Worm (Caenorhabditis elegans): ENCODE results near the gene mtl-2.
"Not testable (repeated sequence)": the region's sequence is repeated elsewhere in the genome, so short reads cannot be mapped to it uniquely, and the experiment has no call there.

The mtl-2 gene

DNA sequence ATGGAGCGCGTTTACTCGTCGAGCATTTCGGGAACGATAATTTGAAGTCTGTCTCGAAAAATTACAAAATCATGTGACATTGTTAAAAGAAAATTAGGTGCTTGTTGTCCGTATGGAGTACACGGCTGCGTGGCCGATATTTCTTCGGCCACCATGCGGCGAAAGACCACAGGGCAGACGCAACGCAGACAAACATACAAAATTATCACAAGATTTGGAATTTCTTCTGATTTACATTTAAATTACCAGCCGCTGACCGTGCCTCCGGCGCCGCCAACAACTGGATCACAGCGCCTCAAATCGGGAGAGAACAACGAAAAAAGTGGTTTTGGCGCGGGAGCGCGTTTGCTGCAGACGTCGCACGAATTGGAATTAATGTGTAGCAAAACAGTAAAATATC, 36.6 kb upstream of the mtl-2 start (continued):
- TF ChIP-seq hrde-1 (tag; optimal IDR thresholded peaks at IDR 0.05; ENCODE audit: borderline replicate concordance) (peak; percentile 8), rec-8 (tag; optimal IDR thresholded peaks at IDR 0.05) (peak; percentile 57 to 79), sea-2 (GFP tag; IDR thresholded peaks at IDR 0.05) (peak; percentile 93), F37B4.10 (GFP tag; IDR thresholded peaks at IDR 0.05) (peak; percentile 90; the same call in 1 of the 2 replicates), unc-130 (GFP tag; optimal IDR thresholded peaks at IDR 0.05) (peak; percentile 60), C17E4.6 (GFP tag; IDR thresholded peaks at IDR 0.05) (peak; percentile 85), madf-10 (tag; optimal IDR thresholded peaks at IDR 0.05) (peak; percentile 88), F57A8.1 (GFP tag; optimal IDR thresholded peaks at IDR 0.05) (peak; percentile 34), ZK185.1 (tag; optimal IDR thresholded peaks at IDR 0.05; ENCODE audit: poor library complexity, severe bottlenecking) (peak; percentile 97), nfya-2 (GFP tag; IDR thresholded peaks at IDR 0.05) (0 out of 2 replicates have a peak, but pooled peaks have one; percentile 40), tlf-1 (GFP tag; optimal IDR thresholded peaks at IDR 0.05) (peak; percentile 85), attf-5 (GFP tag; optimal IDR thresholded peaks at IDR 0.05) (peak; percentile 95), F39B2.1 (GFP tag; IDR thresholded peaks at IDR 0.05) (0 out of 2 replicates have a peak, but pooled peaks have one; percentile 42), dox-1 (GFP tag; IDR thresholded peaks at IDR 0.05) (peak; percentile 98), zim-3 (tag; optimal IDR thresholded peaks at IDR 0.05) (peak; percentile 89), ceh-40 (GFP tag; IDR thresholded peaks at IDR 0.05) (0 out of 2 replicates have a peak, but pooled peaks have one; percentile 25), lag-1 (GFP tag; IDR thresholded peaks at IDR 0.05) (peak; percentile 97), Y53G8AR.9 (GFP tag; conservative IDR thresholded peaks at IDR 0.05) (peak; percentile 97), let-526 (GFP tag; IDR thresholded peaks at IDR 0.05) (peak; percentile 98), C06A6.2 (GFP tag; conservative IDR thresholded peaks at IDR 0.05) (peak; percentile 97), somi-1 (GFP tag; optimal IDR thresholded peaks at IDR 0.05) (peak; percentile 84), zfh-2 (GFP tag; conservative IDR thresholded peaks at IDR 0.05) (peak; percentile 82), gei-17 (GFP tag; optimal IDR thresholded peaks at IDR 0.05) (peak; percentile 72), lin-54 (GFP tag; optimal IDR thresholded peaks at IDR 0.05) (peak; percentile 92), attf-3 (GFP tag; conservative IDR thresholded peaks at IDR 0.05) (peak; percentile 82), nhr-27 (tag; optimal IDR thresholded peaks at IDR 0.05) (peak; percentile 75), F10E7.11 (tag; optimal IDR thresholded peaks at IDR 0.05) (peak; percentile 47), bed-2 (GFP tag; IDR thresholded peaks at IDR 0.05) (peak; percentile 98), madf-6 (GFP tag; IDR thresholded peaks at IDR 0.05) (peak; percentile 85), let-607 (tag; optimal IDR thresholded peaks at IDR 0.05) (peak; percentile 55 to 92), lin-26 (GFP tag; IDR thresholded peaks at IDR 0.05) (peak; percentile 83), ztf-25 (GFP tag; IDR thresholded peaks at IDR 0.05) (peak; percentile 77; the same call in 1 of the 2 replicates), snpc-4 (tag; optimal IDR thresholded peaks at IDR 0.05) (peak in 3 of 4 experiments; percentile 48 to 82 (median 77)), nfyb-1 (GFP tag; IDR thresholded peaks at IDR 0.05) (peak; percentile 97), hmg-20 (GFP tag; IDR thresholded peaks at IDR 0.05) (peak; percentile 91), B0261.1 (tag; optimal IDR thresholded peaks at IDR 0.05) (peak; percentile 17), Y67H2A.10 (GFP tag; conservative IDR thresholded peaks at IDR 0.05) (peak; percentile 90), B0035.1 (tag; optimal IDR thresholded peaks at IDR 0.05) (peak; percentile 62), aptf-2 (GFP tag; conservative IDR thresholded peaks at IDR 0.05) (peak; percentile 91), bed-1 (GFP tag; IDR thresholded peaks at IDR 0.05) (peak; percentile 97), chd-7 (tag; optimal IDR thresholded peaks at IDR 0.05) (peak; percentile 87)
- TF ChIP-seq snpc-4 (GFP tag; optimal IDR thresholded peaks at IDR 0.05) = not testable (repeated sequence)

All from whole organism, young adult.